Worm (Caenorhabditis elegans) whole organism, L1 larva: Measurements from ENCODE around the gene sdf-9.

Experiments
- ama-1 ChIP-seq: fragments of 150-350 bp; optimal IDR thresholded peaks from 2 replicates; lab custom pipeline; 2014
- rnt-1 ChIP-seq: sonication (generic microtip); optimal IDR thresholded peaks from 2 replicates; lab custom pipeline; 2016; ENCODE audit warnings: mild to moderate bottlenecking, missing genetic modification characterization, moderate library complexity, missing compliant biosample characterization
- ztf-4 ChIP-seq: fragments of 150-350 bp; optimal IDR thresholded peaks from 2 replicates; lab custom pipeline; 2014; ENCODE audit warnings: missing biosample characterization, missing genetic modification characterization

DNA sequence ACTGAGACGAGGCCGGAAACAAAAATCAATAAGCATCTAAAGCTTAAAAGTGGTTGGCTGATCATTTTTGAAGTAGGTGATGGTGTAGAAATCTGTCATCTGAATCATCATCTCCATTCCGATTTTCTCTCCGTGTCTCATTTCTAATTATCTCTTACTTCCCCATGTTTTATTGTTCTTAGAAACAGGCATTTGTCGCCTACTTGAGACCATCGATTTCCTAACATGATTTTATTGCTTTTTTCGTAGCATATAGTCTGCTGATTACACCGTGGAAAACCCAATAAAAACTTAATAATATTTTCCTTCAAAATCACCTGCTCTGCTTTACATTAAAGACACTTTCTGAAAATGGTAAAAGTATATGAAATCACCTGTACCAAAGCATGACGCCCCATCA lies 22.7 kb upstream of the sdf-9 start, which contains the start of gene F38A6.4:
- TF ChIP-seq ama-1 (lab: Kevin White, UChicago), result no peak
- TF ChIP-seq ztf-4 (tag; lab: Kevin White, UChicago), result no peak
- no peak for TF ChIP-seq rnt-1 (tag; lab: Kevin White, UChicago)
